Fruit fly (Drosophila melanogaster) whole organism, embryonic: Measurements from ENCODE around the gene CG42296.

Experiments
- Ada2b ChIP-seq: fragments of 200-800 bp; sonication (Bioruptor generic); IDR thresholded peaks from 2 replicates; pipeline ENCODE4 v1.3.6; 2022; ENCODE audit warnings: missing biosample characterization, missing genetic modification characterization
- CG10654 ChIP-seq: fragments of 200-800 bp; sonication (Bioruptor generic); optimal IDR thresholded peaks from 2 replicates; lab custom pipeline; 2016; ENCODE audit warnings: missing biosample characterization, missing genetic modification characterization
- CG11723 ChIP-seq: fragments of 200-800 bp; sonication (Bioruptor generic); optimal IDR thresholded peaks from 2 replicates; lab custom pipeline; 2017; ENCODE audit warnings: missing biosample characterization, mild to moderate bottlenecking, missing genetic modification characterization
- CG13287 ChIP-seq: fragments of 200-800 bp; sonication (Bioruptor generic); IDR thresholded peaks from 2 replicates; pipeline ENCODE4 v1.3.6; 2022; ENCODE audit warnings: missing biosample characterization, missing genetic modification characterization; ENCODE audit not compliant: partially characterized antibody
- CG15514 ChIP-seq: fragments of 200-800 bp; sonication (Bioruptor generic); optimal IDR thresholded peaks from 3 replicates; lab custom pipeline; 2017; ENCODE audit warnings: missing biosample characterization, missing genetic modification characterization, mild to moderate bottlenecking, moderate library complexity, missing genetic modification reagents
- CG15696 ChIP-seq: fragments of 200-800 bp; sonication (Bioruptor generic); optimal IDR thresholded peaks from 2 replicates; lab custom pipeline; 2019; ENCODE audit warnings: missing biosample characterization, mild to moderate bottlenecking, missing genetic modification characterization, moderate library complexity
- CG17186 ChIP-seq: fragments of 200-800 bp; sonication (Bioruptor generic); optimal IDR thresholded peaks from 3 replicates; lab custom pipeline; 2017; ENCODE audit warnings: missing biosample characterization, missing genetic modification reagents, missing genetic modification characterization
- CG17359 ChIP-seq: fragments of 200-800 bp; sonication (Bioruptor generic); optimal IDR thresholded peaks from 3 replicates; lab custom pipeline; 2018; ENCODE audit warnings: missing biosample characterization, mild to moderate bottlenecking, missing genetic modification characterization, moderate library complexity
- CG18011 ChIP-seq: fragments of 200-800 bp; sonication (Bioruptor generic); optimal IDR thresholded peaks from 2 replicates; lab custom pipeline; 2017; ENCODE audit warnings: missing biosample characterization, missing genetic modification characterization, mild to moderate bottlenecking, moderate library complexity, missing genotype
- CG2199 ChIP-seq: fragments of 200-800 bp; sonication (Bioruptor generic); IDR thresholded peaks from 3 replicates; pipeline ENCODE4 v1.3.6; 2022; ENCODE audit warnings: missing biosample characterization, missing genetic modification characterization
- CG32532 ChIP-seq: fragments of 200-800 bp; sonication (Bioruptor generic); IDR thresholded peaks from 2 replicates; pipeline ENCODE4 v1.3.6; 2022; ENCODE audit warnings: missing biosample characterization, missing genetic modification characterization
- CG32772 ChIP-seq: fragments of 200-800 bp; sonication (Bioruptor generic); IDR thresholded peaks from 2 replicates; pipeline ENCODE4 v1.3.6; 2022; ENCODE audit warnings: missing biosample characterization, missing genetic modification characterization
- CG4617 ChIP-seq: fragments of 200-800 bp; sonication (Bioruptor generic); optimal IDR thresholded peaks from 3 replicates; lab custom pipeline; 2016; ENCODE audit warnings: missing biosample characterization, missing genetic modification characterization, borderline replicate concordance
- CG6813 ChIP-seq: fragments of 200-800 bp; sonication (Bioruptor generic); optimal IDR thresholded peaks from 2 replicates; lab custom pipeline; 2017; ENCODE audit warnings: missing biosample characterization, missing genetic modification characterization, mild to moderate bottlenecking, moderate library complexity, missing genetic modification reagents
- CG7357 ChIP-seq: fragments of 200-800 bp; sonication (Bioruptor generic); IDR thresholded peaks from 3 replicates; pipeline ENCODE4 v1.3.6; 2022; ENCODE audit warnings: missing biosample characterization, missing genetic modification characterization
- CG8359 ChIP-seq: fragments of 200-800 bp; sonication (Bioruptor generic); optimal IDR thresholded peaks from 2 replicates; lab custom pipeline; 2017; ENCODE audit warnings: missing biosample characterization, mild to moderate bottlenecking, missing genetic modification characterization, borderline replicate concordance
- CoRest ChIP-seq: fragments of 200-800 bp; sonication (Bioruptor generic); optimal IDR thresholded peaks from 3 replicates; lab custom pipeline; 2018; ENCODE audit warnings: missing biosample characterization, mild to moderate bottlenecking, missing genetic modification characterization, moderate library complexity
- Dip3 ChIP-seq: fragments of 200-800 bp; sonication (Bioruptor generic); optimal IDR thresholded peaks from 3 replicates; lab custom pipeline; 2016; ENCODE audit warnings: missing biosample characterization, missing genetic modification characterization
- Dll ChIP-seq: fragments of 200-800 bp; sonication (Bioruptor generic); IDR thresholded peaks from 4 replicates; pipeline ENCODE4 v1.3.6; 2022; ENCODE audit warnings: missing biosample characterization, missing genetic modification characterization; ENCODE audit not compliant: partially characterized antibody
- Elba2 ChIP-seq: fragments of 200-800 bp; sonication (Bioruptor generic); optimal IDR thresholded peaks from 3 replicates; lab custom pipeline; 2016; ENCODE audit warnings: missing biosample characterization, missing genetic modification characterization
- GATAe ChIP-seq: fragments of 200-800 bp; sonication (Bioruptor generic); conservative IDR thresholded peaks from 2 replicates; pipeline ENCODE4 v1.3.6; 2022; ENCODE audit warnings: missing biosample characterization, missing genetic modification characterization
- Gsc ChIP-seq: fragments of 200-800 bp; sonication (Bioruptor generic); IDR thresholded peaks from 2 replicates; pipeline ENCODE4 v1.3.6; 2022; ENCODE audit warnings: missing biosample characterization, missing genetic modification characterization
- Hand ChIP-seq: fragments of 200-800 bp; sonication (Bioruptor generic); optimal IDR thresholded peaks from 2 replicates; lab custom pipeline; 2017; ENCODE audit warnings: mild to moderate bottlenecking, missing biosample characterization, missing genetic modification reagents, missing genetic modification characterization
- Hmr ChIP-seq: fragments of 200-800 bp; sonication (Bioruptor generic); optimal IDR thresholded peaks from 3 replicates; lab custom pipeline; 2017; ENCODE audit warnings: mild to moderate bottlenecking, missing biosample characterization, missing genetic modification reagents, missing genetic modification characterization
- Med ChIP-seq: fragments of 200-800 bp; sonication (Bioruptor generic); peaks from one replicate; lab custom pipeline; 2016; ENCODE audit warnings: missing biosample characterization, missing genetic modification characterization, mild to moderate bottlenecking, inconsistent platforms, moderate library complexity
- Nf-YB ChIP-seq: fragments of 200-800 bp; sonication (Bioruptor generic); optimal IDR thresholded peaks from 3 replicates; lab custom pipeline; 2019; ENCODE audit warnings: missing biosample characterization, mild to moderate bottlenecking, missing genetic modification characterization, moderate library complexity
- Sin3A ChIP-seq: fragments of >200 bp; optimal IDR thresholded peaks from 2 replicates; lab custom pipeline; 2018
- Vsx1 ChIP-seq: fragments of 200-800 bp; sonication (Bioruptor generic); optimal IDR thresholded peaks from 2 replicates; lab custom pipeline; 2017; ENCODE audit warnings: missing biosample characterization, mild to moderate bottlenecking, missing genetic modification characterization, missing genetic modification reagents
- az2 ChIP-seq: fragments of 200-800 bp; sonication (Bioruptor generic); optimal IDR thresholded peaks from 3 replicates; lab custom pipeline; 2016; ENCODE audit warnings: missing biosample characterization, missing genetic modification characterization
- bab2 ChIP-seq: fragments of 200-800 bp; sonication (Bioruptor generic); optimal IDR thresholded peaks from 2 replicates; lab custom pipeline; 2016; ENCODE audit warnings: missing biosample characterization, missing genetic modification characterization
- chn ChIP-seq: fragments of 200-800 bp; sonication (Bioruptor generic); optimal IDR thresholded peaks from 2 replicates; lab custom pipeline; 2016; ENCODE audit warnings: missing biosample characterization, missing genetic modification characterization
- dan ChIP-seq: fragments of 200-800 bp; sonication (Bioruptor generic); IDR thresholded peaks from 2 replicates; pipeline ENCODE4 v1.3.6; 2022; ENCODE audit warnings: missing biosample characterization, missing genetic modification characterization
- fd64A ChIP-seq: fragments of 200-800 bp; sonication (Bioruptor generic); optimal IDR thresholded peaks from 3 replicates; lab custom pipeline; 2018; ENCODE audit warnings: missing biosample characterization, mild to moderate bottlenecking, missing genetic modification characterization
- fu2 ChIP-seq: fragments of 200-800 bp; sonication (Bioruptor generic); optimal IDR thresholded peaks from 2 replicates; lab custom pipeline; 2016; ENCODE audit warnings: missing biosample characterization, missing genetic modification characterization
- kah ChIP-seq: fragments of 200-800 bp; sonication (Bioruptor generic); optimal IDR thresholded peaks from 2 replicates; lab custom pipeline; 2018; ENCODE audit warnings: missing biosample characterization, mild to moderate bottlenecking, missing genetic modification characterization
- knrl ChIP-seq: fragments of 200-800 bp; sonication (Bioruptor generic); IDR thresholded peaks from 3 replicates; pipeline ENCODE4 v1.3.6; 2022; ENCODE audit warnings: missing biosample characterization, missing genetic modification characterization; ENCODE audit not compliant: partially characterized antibody
- lbe ChIP-seq: fragments of 200-800 bp; sonication (Bioruptor generic); optimal IDR thresholded peaks from 2 replicates; lab custom pipeline; 2016; ENCODE audit warnings: missing biosample characterization, mild to moderate bottlenecking, missing genetic modification characterization
- lmd ChIP-seq: fragments of 200-800 bp; sonication (Bioruptor generic); IDR thresholded peaks from 2 replicates; pipeline ENCODE4 v1.3.6; 2022; ENCODE audit warnings: missing biosample characterization, missing genetic modification characterization
- p53 ChIP-seq: fragments of 200-800 bp; sonication (Bioruptor generic); optimal IDR thresholded peaks from 2 replicates; lab custom pipeline; 2016; ENCODE audit warnings: missing biosample characterization, missing genetic modification characterization
- pb ChIP-seq: fragments of 200-800 bp; sonication (Bioruptor generic); optimal IDR thresholded peaks from 3 replicates; lab custom pipeline; 2016; ENCODE audit warnings: missing biosample characterization, missing genetic modification characterization
- pzg ChIP-seq: fragments of 200-800 bp; sonication (Bioruptor generic); optimal IDR thresholded peaks from 3 replicates; lab custom pipeline; 2018; ENCODE audit warnings: missing biosample characterization, mild to moderate bottlenecking, missing genetic modification characterization, moderate library complexity
- ro ChIP-seq: fragments of 200-800 bp; sonication (Bioruptor generic); IDR thresholded peaks from 2 replicates; pipeline ENCODE4 v1.3.6; 2022; ENCODE audit warnings: missing biosample characterization, missing genetic modification characterization
- run ChIP-seq: fragments of 200-800 bp; sonication (Bioruptor generic); optimal IDR thresholded peaks from 3 replicates; lab custom pipeline; 2018; ENCODE audit warnings: missing biosample characterization, mild to moderate bottlenecking, missing genetic modification characterization
- so ChIP-seq: fragments of 200-800 bp; sonication (Bioruptor generic); IDR thresholded peaks from 3 replicates; pipeline ENCODE4 v1.3.6; 2022; ENCODE audit warnings: missing biosample characterization, missing genetic modification characterization
- tap ChIP-seq: fragments of 200-800 bp; optimal IDR thresholded peaks from 3 replicates; lab custom pipeline; 2019; ENCODE audit warnings: missing biosample characterization, mild to moderate bottlenecking, missing genetic modification characterization, moderate library complexity
- tio ChIP-seq: fragments of 200-800 bp; sonication (Bioruptor generic); optimal IDR thresholded peaks from 2 replicates; lab custom pipeline; 2017; ENCODE audit warnings: missing biosample characterization, missing genetic modification characterization, inconsistent platforms
- ttk ChIP-seq: fragments of 200-800 bp; sonication (Bioruptor generic); IDR thresholded peaks from 2 replicates; pipeline ENCODE4 v2.1.2; 2022; ENCODE audit warnings: missing biosample characterization, missing genetic modification characterization
- usp ChIP-seq: fragments of >200 bp; optimal IDR thresholded peaks from 2 replicates; lab custom pipeline; 2017; ENCODE audit warnings: missing biosample characterization, missing genetic modification characterization
- zf30C ChIP-seq: fragments of 200-800 bp; sonication (Bioruptor generic); optimal IDR thresholded peaks from 3 replicates; lab custom pipeline; 2018; ENCODE audit warnings: missing biosample characterization, mild to moderate bottlenecking, missing genetic modification characterization

The CG42296 gene

dm6 chr2L:2008980-2009954 is 26.6 kb downstream of the CG42296 start, which contains the start of gene CG4238 (continued):
- TF ChIP-seq Dip3 (GFP tag; lab: Kevin White, UChicago), result no peak
- no peak for TF ChIP-seq bab2 (GFP tag; lab: Kevin White, UChicago)
- TF ChIP-seq p53 (GFP tag; lab: Kevin White, UChicago), result no peak
- no peak for TF ChIP-seq az2 (GFP tag; lab: Kevin White, UChicago)
- TF ChIP-seq CG7357 (GFP tag; lab: Robert Waterston, UW), result no peak
- no peak for TF ChIP-seq CG18011 (GFP tag; lab: Kevin White, UChicago)
- no peak for TF ChIP-seq fd64A (GFP tag; lab: Kevin White, UChicago)
- peak; percentile 62 for TF ChIP-seq knrl
- TF ChIP-seq Hand (GFP tag; lab: Kevin White, UChicago), result no peak
- no peak for TF ChIP-seq fu2
- TF ChIP-seq CG8359 (GFP tag; lab: Kevin White, UChicago), result no peak
- TF ChIP-seq Dll (GFP tag; lab: Robert Waterston, UW), result peak; percentile 52; the same call in 1 of the 4 replicates
- TF ChIP-seq Hmr (GFP tag; lab: Kevin White, UChicago), result no peak
- TF ChIP-seq CG10654, result no peak
- TF ChIP-seq pzg (GFP tag; lab: Kevin White, UChicago), result peak; percentile 48
- TF ChIP-seq so, result no peak
- TF ChIP-seq Gsc (GFP tag; lab: Robert Waterston, UW), result no peak
- peak; percentile 61 for TF ChIP-seq Med (GFP tag; lab: Kevin White, UChicago)
- TF ChIP-seq CG6813 (GFP tag; lab: Kevin White, UChicago), result no peak
- no peak for TF ChIP-seq Ada2b (GFP tag; lab: Robert Waterston, UW)
- TF ChIP-seq Nf-YB (GFP tag; lab: Kevin White, UChicago), result no peak
- no peak for TF ChIP-seq tap (tag; lab: Kevin White, UChicago)
- no peak for TF ChIP-seq CG32772 (GFP tag; lab: Robert Waterston, UW)
- TF ChIP-seq run (tag; lab: Kevin White, UChicago), result no peak
- TF ChIP-seq CG15696, result no peak
- no peak for TF ChIP-seq ro (GFP tag; lab: Robert Waterston, UW)
- TF ChIP-seq ttk, result no peak
- TF ChIP-seq lbe, result no peak
- no peak for TF ChIP-seq CG2199 (GFP tag; lab: Robert Waterston, UW)
- TF ChIP-seq Elba2 (GFP tag; lab: Kevin White, UChicago), result peak; percentile 79
- no peak for TF ChIP-seq pb (GFP tag; lab: Kevin White, UChicago)
- no peak for TF ChIP-seq zf30C
- TF ChIP-seq CG4617 (GFP tag; lab: Kevin White, UChicago), result no peak
- TF ChIP-seq Vsx1 (GFP tag; lab: Kevin White, UChicago), result no peak
- no peak for TF ChIP-seq dan (GFP tag; lab: Robert Waterston, UW)
- no peak for TF ChIP-seq CG32532 (GFP tag; lab: Robert Waterston, UW)
- TF ChIP-seq CoRest (tag; lab: Kevin White, UChicago), result peak; percentile 22
- peak; percentile 5 for TF ChIP-seq CG17186 (GFP tag; lab: Kevin White, UChicago)
- TF ChIP-seq CG11723, result no peak
- peak; percentile 28 for TF ChIP-seq CG15514
- no peak for TF ChIP-seq CG17359 (tag; lab: Kevin White, UChicago)
- no peak for TF ChIP-seq kah (GFP tag; lab: Kevin White, UChicago)
- TF ChIP-seq GATAe (GFP tag; lab: Robert Waterston, UW), result no peak
- TF ChIP-seq CG13287 (GFP tag; lab: Robert Waterston, UW), result no peak; the same call in 1 of the 2 replicates
- no peak for TF ChIP-seq usp (GFP tag; lab: Kevin White, UChicago)
- TF ChIP-seq tio (GFP tag; lab: Kevin White, UChicago), result no peak
- no peak for TF ChIP-seq Sin3A (lab: Kevin White, UChicago)
- no peak for TF ChIP-seq chn
- no peak for TF ChIP-seq lmd (GFP tag; lab: Robert Waterston, UW)
